Worm (Caenorhabditis elegans) whole organism, late embryonic: ENCODE data around the gene C44H4.4.
A peak's percentile ranks its signal among the peaks of the same experiment; 100 is the strongest.

ENCODE experiments used
- C08G9.2 ChIP-seq: sonication (generic microtip); optimal IDR thresholded peaks from 2 replicates; lab custom pipeline; 2016; ENCODE audit warnings: mild to moderate bottlenecking, missing genetic modification characterization, moderate library complexity, missing compliant biosample characterization
- C38D4.7 ChIP-seq: fragments of 200-800 bp; sonication (Bioruptor generic); optimal IDR thresholded peaks from 2 replicates; lab custom pipeline; 2018; ENCODE audit warnings: mild to moderate bottlenecking, missing genetic modification characterization, moderate library complexity, missing compliant biosample characterization
- F13H6.1 ChIP-seq: sonication (generic microtip); optimal IDR thresholded peaks from 2 replicates; lab custom pipeline; 2016; ENCODE audit warnings: missing genetic modification characterization, missing compliant biosample characterization
- K09A11.1 ChIP-seq: sonication (generic microtip); optimal IDR thresholded peaks from 2 replicates; lab custom pipeline; 2017; ENCODE audit warnings: antibody characterized with exemption, mild to moderate bottlenecking, missing genetic modification characterization, missing compliant biosample characterization; ENCODE audit not compliant: insufficient read depth
- Y22D7AL.16 ChIP-seq: sonication (generic microtip); optimal IDR thresholded peaks from 2 replicates; lab custom pipeline; 2016; ENCODE audit warnings: missing genetic modification characterization, missing compliant biosample characterization
- ahr-1 ChIP-seq: sonication (generic microtip); optimal IDR thresholded peaks from 2 replicates; lab custom pipeline; 2016; ENCODE audit warnings: missing genetic modification characterization, missing compliant biosample characterization
- ceh-14 ChIP-seq: sonication (generic microtip); optimal IDR thresholded peaks from 2 replicates; lab custom pipeline; 2016; ENCODE audit warnings: missing genotype, missing genetic modification characterization, missing compliant biosample characterization
- ceh-18 ChIP-seq: sonication (generic microtip); optimal IDR thresholded peaks from 2 replicates; lab custom pipeline; 2016; ENCODE audit warnings: missing genetic modification characterization, missing compliant biosample characterization
- ceh-19 ChIP-seq: fragments of 200-800 bp; sonication (Bioruptor generic); optimal IDR thresholded peaks from 2 replicates; lab custom pipeline; 2018; ENCODE audit warnings: mild to moderate bottlenecking, missing genetic modification characterization, missing compliant biosample characterization
- ceh-2 ChIP-seq: sonication (generic microtip); optimal IDR thresholded peaks from 2 replicates; lab custom pipeline; 2016; ENCODE audit warnings: missing genotype, missing genetic modification characterization, missing compliant biosample characterization
- ceh-22 ChIP-seq: sonication (generic microtip); optimal IDR thresholded peaks from 2 replicates; lab custom pipeline; 2017; ENCODE audit warnings: missing biosample characterization, missing genetic modification characterization
- ceh-24 ChIP-seq: sonication (generic microtip); optimal IDR thresholded peaks from 2 replicates; lab custom pipeline; 2016; ENCODE audit warnings: mild to moderate bottlenecking, missing genetic modification characterization, missing compliant biosample characterization
- ceh-31 ChIP-seq: sonication (generic microtip); optimal IDR thresholded peaks from 2 replicates; lab custom pipeline; 2016; ENCODE audit warnings: missing genetic modification characterization, missing compliant biosample characterization
- ceh-48 ChIP-seq: sonication (generic microtip); optimal IDR thresholded peaks from 2 replicates; lab custom pipeline; 2016; ENCODE audit warnings: missing genetic modification characterization, inconsistent platforms, missing compliant biosample characterization
- ceh-6 ChIP-seq: fragments of 200-800 bp; sonication (Bioruptor generic); optimal IDR thresholded peaks from 2 replicates; lab custom pipeline; 2018; ENCODE audit warnings: mild to moderate bottlenecking, missing genetic modification characterization, missing compliant biosample characterization
- ceh-9 ChIP-seq: sonication (generic microtip); optimal IDR thresholded peaks from 2 replicates; lab custom pipeline; 2016; ENCODE audit warnings: mild to moderate bottlenecking, missing genetic modification characterization, inconsistent platforms, missing compliant biosample characterization
- dve-1 ChIP-seq: sonication (generic microtip); optimal IDR thresholded peaks from 2 replicates; lab custom pipeline; 2017; ENCODE audit warnings: antibody characterized with exemption, mild to moderate bottlenecking, missing genetic modification characterization, missing compliant biosample characterization
- elt-2 ChIP-seq: sonication (generic microtip); optimal IDR thresholded peaks from 2 replicates; lab custom pipeline; 2016; ENCODE audit warnings: missing genetic modification reagents, missing genetic modification characterization, missing compliant biosample characterization
- elt-4 ChIP-seq: sonication (generic microtip); optimal IDR thresholded peaks from 2 replicates; lab custom pipeline; 2016; ENCODE audit warnings: missing genetic modification characterization, missing compliant biosample characterization
- ets-4 ChIP-seq: sonication (generic microtip); optimal IDR thresholded peaks from 2 replicates; lab custom pipeline; 2016; ENCODE audit warnings: missing genetic modification characterization, missing compliant biosample characterization
- gmeb-2 ChIP-seq: sonication (generic microtip); optimal IDR thresholded peaks from 2 replicates; lab custom pipeline; 2016; ENCODE audit warnings: missing genetic modification characterization, inconsistent platforms, missing compliant biosample characterization
- hlh-15 ChIP-seq: sonication (generic microtip); optimal IDR thresholded peaks from 2 replicates; lab custom pipeline; 2016; ENCODE audit warnings: missing genetic modification characterization, missing compliant biosample characterization
- hlh-8 ChIP-seq: sonication (generic microtip); optimal IDR thresholded peaks from 2 replicates; lab custom pipeline; 2016; ENCODE audit warnings: missing genotype, missing genetic modification characterization, missing compliant biosample characterization
- lim-6 ChIP-seq: sonication (generic microtip); optimal IDR thresholded peaks from 2 replicates; lab custom pipeline; 2016; ENCODE audit warnings: missing genetic modification characterization, missing compliant biosample characterization
- lin-11 ChIP-seq: fragments of 200-800 bp; sonication (Bioruptor generic); optimal IDR thresholded peaks from 2 replicates; lab custom pipeline; 2018; ENCODE audit warnings: mild to moderate bottlenecking, missing genetic modification characterization, missing compliant biosample characterization
- mec-3 ChIP-seq: sonication (generic microtip); optimal IDR thresholded peaks from 2 replicates; lab custom pipeline; 2016; ENCODE audit warnings: borderline replicate concordance, missing genetic modification characterization, missing compliant biosample characterization
- nfya-1 ChIP-seq: sonication (generic microtip); optimal IDR thresholded peaks from 2 replicates; lab custom pipeline; 2017; ENCODE audit warnings: missing genetic modification characterization, mild to moderate bottlenecking, missing compliant biosample characterization, antibody characterized with exemption, moderate library complexity
- nhr-11 ChIP-seq: fragments of 150-350 bp; optimal IDR thresholded peaks from 2 replicates; lab custom pipeline; 2014; ENCODE audit warnings: missing biosample characterization, missing genetic modification characterization
- npax-4 ChIP-seq: sonication (generic microtip); optimal IDR thresholded peaks from 2 replicates; lab custom pipeline; 2016; ENCODE audit warnings: missing genetic modification characterization, missing compliant biosample characterization
- odd-2 ChIP-seq: sonication (generic microtip); optimal IDR thresholded peaks from 2 replicates; lab custom pipeline; 2017; ENCODE audit warnings: antibody characterized with exemption, mild to moderate bottlenecking, missing genetic modification characterization, missing compliant biosample characterization
- pag-3 ChIP-seq: sonication (generic microtip); optimal IDR thresholded peaks from 2 replicates; lab custom pipeline; 2016; ENCODE audit warnings: missing compliant biosample characterization, missing genetic modification characterization, borderline replicate concordance
- pax-1 ChIP-seq: fragments of 150-350 bp; optimal IDR thresholded peaks from 2 replicates; lab custom pipeline; 2014; ENCODE audit warnings: missing biosample characterization, missing genetic modification characterization
- pha-4 ChIP-seq: fragments of 150-350 bp; optimal IDR thresholded peaks from 2 replicates; lab custom pipeline; 2018; ENCODE audit warnings: missing biosample characterization, missing genetic modification reagents, missing genetic modification characterization
- pqm-1 ChIP-seq: sonication (generic microtip); optimal IDR thresholded peaks from 2 replicates; lab custom pipeline; 2016; ENCODE audit warnings: missing genetic modification characterization, missing compliant biosample characterization
- pros-1 ChIP-seq: fragments of 150-350 bp; optimal IDR thresholded peaks from 2 replicates; lab custom pipeline; 2014; ENCODE audit warnings: missing biosample characterization, missing genetic modification reagents, missing genetic modification characterization
- rnt-1 ChIP-seq: sonication (generic microtip); optimal IDR thresholded peaks from 2 replicates; lab custom pipeline; 2016; ENCODE audit warnings: missing genetic modification characterization, missing compliant biosample characterization
- sdc-2 ChIP-seq: sonication (generic microtip); optimal IDR thresholded peaks from 2 replicates; lab custom pipeline; 2016; ENCODE audit warnings: missing genotype, missing genetic modification characterization, missing compliant biosample characterization
- sox-2 ChIP-seq: fragments of 200-800 bp; sonication (Bioruptor generic); IDR thresholded peaks from 2 replicates; pipeline ENCODE4 v1.3.6; 2022; ENCODE audit warnings: missing genetic modification reagents, missing genetic modification characterization, missing compliant biosample characterization
- syd-9 ChIP-seq: sonication (generic microtip); optimal IDR thresholded peaks from 2 replicates; lab custom pipeline; 2016; ENCODE audit warnings: mild to moderate bottlenecking, missing genetic modification characterization, moderate library complexity, missing compliant biosample characterization
- tbx-2 ChIP-seq: sonication (generic microtip); optimal IDR thresholded peaks from 2 replicates; lab custom pipeline; 2016; ENCODE audit warnings: missing genetic modification characterization, missing compliant biosample characterization
- tbx-7 ChIP-seq: sonication (generic microtip); optimal IDR thresholded peaks from 2 replicates; lab custom pipeline; 2016; ENCODE audit warnings: missing genotype, missing genetic modification characterization, missing compliant biosample characterization
- unc-3 ChIP-seq, 2 experiments: fragments of 200-800 bp in 1 of 2; sonication (Bioruptor generic) in 1 of 2; sonication (generic microtip) in 1 of 2; conservative IDR thresholded peaks in 1 of 2; optimal IDR thresholded peaks in 1 of 2; 2 replicates each; pipeline versions ENCODE4 v1.3.6 to Lab custom; 2016 to 2022; ENCODE audit warnings: missing compliant biosample characterization in 2 of 2, missing genetic modification characterization in 2 of 2, missing genetic modification reagents in 1 of 2
- unc-42 ChIP-seq: sonication (generic microtip); optimal IDR thresholded peaks from 2 replicates; lab custom pipeline; 2016; ENCODE audit warnings: missing genotype, missing genetic modification characterization, missing compliant biosample characterization
- unc-55 ChIP-seq: sonication (generic microtip); optimal IDR thresholded peaks from 2 replicates; lab custom pipeline; 2017; ENCODE audit warnings: missing biosample characterization, missing genetic modification reagents, missing genetic modification characterization
- unc-86 ChIP-seq: sonication (generic microtip); optimal IDR thresholded peaks from 2 replicates; lab custom pipeline; 2016; ENCODE audit warnings: missing genetic modification characterization, missing compliant biosample characterization
- zip-5 ChIP-seq: sonication (generic microtip); optimal IDR thresholded peaks from 2 replicates; lab custom pipeline; 2016; ENCODE audit warnings: missing genetic modification characterization, missing compliant biosample characterization
- ztf-16 ChIP-seq: sonication (generic microtip); optimal IDR thresholded peaks from 2 replicates; lab custom pipeline; 2017; ENCODE audit warnings: missing genetic modification characterization, missing compliant biosample characterization

The C44H4.4 gene

DNA sequence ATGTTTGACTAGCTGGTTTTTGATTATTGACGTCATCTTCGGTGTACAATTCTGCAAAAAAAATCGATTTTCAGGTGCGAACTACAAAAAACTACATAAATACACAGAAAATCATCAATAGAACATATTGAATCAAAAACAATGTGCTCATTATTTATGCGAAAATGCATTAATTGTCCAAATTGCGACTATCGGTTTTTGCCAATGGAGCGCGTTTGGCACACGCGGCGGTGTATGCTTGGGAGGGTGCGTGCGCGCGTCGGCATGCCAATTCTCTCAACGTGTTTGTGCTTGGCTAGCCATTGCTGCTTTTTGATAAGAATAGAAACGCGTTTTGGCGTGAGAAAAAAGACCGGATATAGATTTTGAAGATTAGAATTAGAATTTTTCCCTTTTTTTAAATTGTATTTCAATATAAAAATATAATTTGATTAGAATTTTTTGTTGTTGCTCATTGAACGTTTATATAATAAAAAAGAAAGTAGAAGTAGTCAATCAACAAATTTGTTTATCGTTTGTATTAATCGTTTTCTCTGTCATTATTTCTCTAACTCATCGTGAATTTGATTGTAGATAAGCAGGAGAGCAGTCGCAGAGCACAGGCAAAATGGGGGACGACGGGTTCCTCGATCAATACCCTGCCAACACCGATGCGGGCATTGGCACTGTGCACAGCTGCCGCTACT, at the start of gene C44H4.4, which contains the start of gene tap-1:
Gene C44H4.4 (minus strand): TSS at position 51 of the 686 bp plus-strand sequence.
Gene tap-1 (plus strand): TSS at position 574 of the 686 bp plus-strand sequence.
- TF ChIP-seq unc-42 (tag; lab: Kevin White, UChicago) (peak; percentile 87), elt-2 (tag; lab: Kevin White, UChicago) (peak; percentile 30), ceh-22 (no peak), ceh-14 (tag; lab: Kevin White, UChicago) (peak; percentile 40), nfya-1 (peak; percentile 29), zip-5 (tag; lab: Kevin White, UChicago) (no peak), ceh-48 (tag; lab: Kevin White, UChicago) (peak; percentile 77), ceh-31 (tag; lab: Kevin White, UChicago) (peak; percentile 56), unc-55 (GFP tag; lab: Kevin White, UChicago) (no peak), hlh-8 (tag; lab: Kevin White, UChicago) (no peak)

DNA sequence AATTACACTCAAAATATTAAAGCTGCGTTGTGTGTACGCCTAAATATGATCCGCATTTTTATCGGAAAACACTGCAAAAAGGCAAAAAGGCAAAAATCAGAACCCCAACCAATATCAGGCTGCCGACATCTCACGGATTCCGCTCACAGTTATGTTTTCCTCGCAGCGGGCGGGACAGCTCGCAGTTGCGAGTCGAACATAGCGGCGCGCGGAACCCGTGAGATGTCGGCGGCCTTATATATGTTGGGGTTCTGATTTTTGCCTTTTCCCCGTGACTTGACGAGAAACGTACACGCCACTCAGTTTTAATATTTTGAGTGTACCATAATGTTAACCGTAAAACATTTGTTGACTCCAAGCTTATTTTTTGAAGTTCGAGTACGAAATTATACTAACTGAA, 48.5 kb upstream of the C44H4.4 start:
- no peak for TF ChIP-seq npax-4
- no peak for TF ChIP-seq ceh-24
- TF ChIP-seq rnt-1 = no peak
- no peak for TF ChIP-seq lin-11
- TF ChIP-seq ceh-9 = no peak
- no peak for TF ChIP-seq unc-55 (GFP tag; lab: Kevin White, UChicago)
- TF ChIP-seq nfya-1 = no peak
- TF ChIP-seq ceh-48 (tag; lab: Kevin White, UChicago) = no peak
- no peak for TF ChIP-seq hlh-15 (tag; lab: Kevin White, UChicago)
- no peak for TF ChIP-seq lim-6 (tag; lab: Kevin White, UChicago)
- TF ChIP-seq ztf-16 = no peak
- no peak for TF ChIP-seq pqm-1 (tag; lab: Kevin White, UChicago)
- TF ChIP-seq ceh-19 (GFP tag; lab: Kevin White, UChicago) = no peak
- no peak for TF ChIP-seq F13H6.1 (tag; lab: Kevin White, UChicago)
- no peak for TF ChIP-seq ceh-14 (tag; lab: Kevin White, UChicago)
- no peak for TF ChIP-seq tbx-2 (tag; lab: Kevin White, UChicago)

ce11 chrX:14636712-14637111, 47.8 kb upstream of the C44H4.4 start:
- TF ChIP-seq gmeb-2 (no peak), pag-3 (tag; lab: Kevin White, UChicago) (no peak), nfya-1 (peak; percentile 19), pha-4 (tag; lab: Kevin White, UChicago) (no peak), syd-9 (tag; lab: Kevin White, UChicago) (no peak), hlh-8 (tag; lab: Kevin White, UChicago) (no peak), pax-1 (tag; lab: Kevin White, UChicago) (no peak), Y22D7AL.16 (tag; lab: Kevin White, UChicago) (no peak), C08G9.2 (no peak), ceh-18 (tag; lab: Kevin White, UChicago) (no peak), sox-2 (GFP tag; lab: Robert Waterston, UW) (no peak), unc-3 (GFP tag; conservative IDR thresholded peaks at IDR 0.05; lab: Robert Waterston, UW) (no peak), unc-3 (tag; optimal IDR thresholded peaks at IDR 0.05; lab: Kevin White, UChicago) (no peak), ceh-19 (GFP tag; lab: Kevin White, UChicago) (peak; percentile 46), nhr-11 (no peak), dve-1 (tag; lab: Kevin White, UChicago) (no peak), odd-2 (tag; lab: Kevin White, UChicago) (no peak), ceh-2 (tag; lab: Kevin White, UChicago) (no peak), ahr-1 (tag; lab: Kevin White, UChicago) (no peak), unc-86 (tag; lab: Kevin White, UChicago) (no peak), pros-1 (tag; lab: Kevin White, UChicago) (peak; percentile 25), ceh-6 (peak; percentile 9), npax-4 (no peak), C38D4.7 (peak; percentile 3), tbx-7 (tag; lab: Kevin White, UChicago) (no peak), mec-3 (no peak), pqm-1 (tag; lab: Kevin White, UChicago) (no peak), elt-2 (tag; lab: Kevin White, UChicago) (no peak), K09A11.1 (tag; lab: Kevin White, UChicago) (no peak), sdc-2 (tag; lab: Kevin White, UChicago) (no peak), tbx-2 (tag; lab: Kevin White, UChicago) (no peak), elt-4 (tag; lab: Kevin White, UChicago) (no peak), rnt-1 (no peak), unc-55 (GFP tag; lab: Kevin White, UChicago) (peak; percentile 60), ets-4 (tag; lab: Kevin White, UChicago) (no peak)
